Fruit fly (Drosophila melanogaster) whole organism, adult: ENCODE data around the gene CG9458.

Source experiments
- CG11617 ChIP-seq: fragments of 200-800 bp; sonication (Bioruptor generic); optimal IDR thresholded peaks from 2 replicates; lab custom pipeline; 2017; ENCODE audit warnings: mild to moderate bottlenecking, missing biosample characterization, missing genetic modification reagents, missing genetic modification characterization
- CG12768 ChIP-seq: fragments of 200-800 bp; sonication (Bioruptor generic); optimal IDR thresholded peaks from 2 replicates; lab custom pipeline; 2017; ENCODE audit warnings: missing biosample characterization, missing genetic modification characterization, mild to moderate bottlenecking, moderate library complexity, missing genetic modification reagents
- CG14711 ChIP-seq: fragments of 200-800 bp; sonication (Bioruptor generic); optimal IDR thresholded peaks from 2 replicates; lab custom pipeline; 2018; ENCODE audit warnings: missing biosample characterization, mild to moderate bottlenecking, missing genetic modification characterization, moderate library complexity
- CG1620 ChIP-seq: fragments of 200-800 bp; sonication (Bioruptor generic); optimal IDR thresholded peaks from 2 replicates; lab custom pipeline; 2016; ENCODE audit warnings: missing biosample characterization, missing genetic modification characterization
- CG33017 ChIP-seq: fragments of 200-800 bp; sonication (Bioruptor generic); optimal IDR thresholded peaks from 2 replicates; lab custom pipeline; 2018; ENCODE audit warnings: missing biosample characterization, mild to moderate bottlenecking, missing genetic modification characterization, moderate library complexity
- CG5204 ChIP-seq: fragments of 200-800 bp; sonication (Bioruptor generic); optimal IDR thresholded peaks from 2 replicates; lab custom pipeline; 2016; ENCODE audit warnings: missing biosample characterization, missing genetic modification characterization
- CG7045 ChIP-seq: fragments of 200-800 bp; sonication (Bioruptor generic); optimal IDR thresholded peaks from 2 replicates; lab custom pipeline; 2017; ENCODE audit warnings: missing biosample characterization, mild to moderate bottlenecking, missing genetic modification characterization
- CG7101 ChIP-seq: fragments of 200-800 bp; sonication (Bioruptor generic); optimal IDR thresholded peaks from 2 replicates; lab custom pipeline; 2018; ENCODE audit warnings: missing biosample characterization, mild to moderate bottlenecking, missing genetic modification characterization, moderate library complexity
- Clk ChIP-seq: fragments of 200-800 bp; sonication (Bioruptor generic); optimal IDR thresholded peaks from 2 replicates; lab custom pipeline; 2017; ENCODE audit warnings: missing biosample characterization, missing genetic modification characterization
- Crg-1 ChIP-seq: fragments of 200-800 bp; sonication (Bioruptor generic); optimal IDR thresholded peaks from 2 replicates; lab custom pipeline; 2016; ENCODE audit warnings: missing biosample characterization, missing genetic modification characterization
- Hr96 ChIP-seq: fragments of 200-800 bp; sonication (Bioruptor generic); optimal IDR thresholded peaks from 2 replicates; lab custom pipeline; 2016; ENCODE audit warnings: missing biosample characterization, missing genetic modification characterization
- Mnt ChIP-seq: fragments of 200-800 bp; sonication (Bioruptor generic); optimal IDR thresholded peaks from 2 replicates; lab custom pipeline; 2016; ENCODE audit warnings: missing biosample characterization, mild to moderate bottlenecking, missing genetic modification characterization
- bab1 ChIP-seq: fragments of 200-800 bp; sonication (Bioruptor generic); optimal IDR thresholded peaks from 3 replicates; lab custom pipeline; 2019; ENCODE audit warnings: missing biosample characterization, mild to moderate bottlenecking, missing genetic modification characterization, moderate library complexity
- cic ChIP-seq: fragments of 200-800 bp; sonication (Bioruptor generic); optimal IDR thresholded peaks from 2 replicates; lab custom pipeline; 2017; ENCODE audit warnings: missing biosample characterization, mild to moderate bottlenecking, missing genetic modification characterization, moderate library complexity
- cnc ChIP-seq, 2 experiments: fragments of >200 bp; optimal IDR thresholded peaks; 2 replicates each; lab custom pipeline; 2017
- kay ChIP-seq: fragments of 200-800 bp; sonication (Bioruptor generic); peaks from one replicate; lab custom pipeline; 2016; ENCODE audit warnings: missing biosample characterization, missing genetic modification characterization, borderline replicate concordance
- ovo ChIP-seq: fragments of 200-800 bp; sonication (Bioruptor generic); optimal IDR thresholded peaks from 2 replicates; lab custom pipeline; 2016; ENCODE audit warnings: missing biosample characterization, missing genetic modification characterization
- pad ChIP-seq: fragments of 200-800 bp; sonication (Bioruptor generic); optimal IDR thresholded peaks from 3 replicates; lab custom pipeline; 2017; ENCODE audit warnings: missing biosample characterization, missing genetic modification characterization, mild to moderate bottlenecking, moderate library complexity, missing genetic modification reagents
- tj ChIP-seq: fragments of 200-800 bp; sonication (Bioruptor generic); optimal IDR thresholded peaks from 3 replicates; lab custom pipeline; 2017; ENCODE audit warnings: missing biosample characterization, mild to moderate bottlenecking, missing genetic modification characterization, moderate library complexity
- toe ChIP-seq: fragments of 200-800 bp; sonication (Bioruptor generic); optimal IDR thresholded peaks from 2 replicates; lab custom pipeline; 2016; ENCODE audit warnings: missing biosample characterization, missing genetic modification characterization

Gene CG9458

DNA sequence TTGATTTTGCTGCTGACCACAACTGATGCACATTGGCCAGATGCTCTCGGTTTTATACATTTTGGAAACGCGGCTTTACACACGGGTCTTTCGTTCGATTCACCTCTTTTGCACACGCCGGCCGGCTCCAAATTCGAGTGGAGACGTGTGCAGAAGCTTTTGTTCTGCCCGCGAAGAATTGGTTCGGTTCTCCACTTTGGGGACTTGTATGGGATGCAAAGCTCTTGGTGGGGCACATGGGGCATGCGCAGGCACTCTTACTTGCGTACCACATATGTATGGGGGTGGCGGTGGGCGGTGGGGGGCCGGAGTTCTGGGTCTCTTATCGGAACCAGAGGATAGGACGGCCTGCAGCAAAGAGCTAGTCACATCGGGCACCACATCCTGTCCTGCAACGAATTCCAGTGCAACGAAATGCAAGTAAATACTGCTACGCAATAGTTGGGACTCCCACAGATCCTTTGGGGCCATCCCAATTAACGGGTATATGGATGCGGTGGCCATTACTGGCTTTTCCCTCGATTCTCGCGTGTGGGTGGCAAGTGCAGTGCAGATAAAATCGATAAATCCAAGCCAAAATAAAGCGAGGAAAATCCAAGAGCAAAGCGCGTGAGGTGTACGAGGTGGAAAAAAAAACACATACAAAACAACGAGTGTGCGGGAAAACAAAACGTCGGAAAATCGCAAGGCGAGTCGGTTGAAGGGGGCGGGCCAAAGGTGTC lies 35.2 kb downstream of the CG9458 start, which contains the start of the genes MtnA and CG8500:
Gene MtnA (minus strand): TSS at position 30 of the 722 bp plus-strand sequence.
Gene CG8500 (plus strand): TSS at position 313 of the 722 bp plus-strand sequence.
- TF ChIP-seq CG5204 (GFP tag; lab: Kevin White, UChicago): no peak
- TF ChIP-seq pad (GFP tag; lab: Kevin White, UChicago): peak; percentile 3
- TF ChIP-seq CG12768 (GFP tag; lab: Kevin White, UChicago): no peak
- peak; percentile 27 for TF ChIP-seq CG7101 (tag; lab: Kevin White, UChicago)
- peak; percentile 60 for TF ChIP-seq cic
- TF ChIP-seq bab1 (GFP tag; lab: Kevin White, UChicago): peak; percentile 67
- peak; percentile 51 for TF ChIP-seq Mnt
- TF ChIP-seq CG11617 (GFP tag; lab: Kevin White, UChicago): no peak

DNA sequence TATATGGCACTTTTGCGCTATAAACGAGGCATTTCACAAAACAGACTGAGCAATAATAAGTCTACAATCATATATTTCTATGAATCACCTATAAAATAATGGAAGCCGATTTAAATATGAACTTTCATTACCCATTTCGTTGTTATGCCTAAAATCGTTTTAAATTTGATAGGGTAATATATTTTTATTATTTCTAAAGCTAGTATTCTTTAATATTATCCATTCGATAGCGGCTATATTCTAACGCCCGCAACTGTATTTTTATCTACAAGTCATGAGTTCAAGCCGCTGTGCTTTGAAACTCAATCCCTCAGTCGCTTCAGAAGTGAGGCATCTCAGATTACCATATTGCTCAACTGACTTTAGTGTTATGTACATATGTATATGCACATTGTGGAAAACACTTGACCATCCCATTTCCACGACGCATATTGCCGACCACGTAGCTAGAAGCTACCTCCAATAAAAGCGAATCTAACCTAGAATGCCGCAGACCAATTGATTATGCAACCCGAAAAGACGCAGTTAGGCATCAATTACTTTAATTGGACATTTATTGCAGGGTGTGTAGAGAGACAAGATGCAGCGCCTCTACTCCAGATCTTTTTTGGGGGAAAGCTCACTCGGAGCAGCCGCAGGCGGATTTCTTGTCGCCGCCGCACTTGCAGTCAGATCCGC lies 36.3 kb downstream of the CG9458 start:
- TF ChIP-seq tj (GFP tag; lab: Kevin White, UChicago) (no peak), CG5204 (GFP tag; lab: Kevin White, UChicago) (no peak), CG12768 (GFP tag; lab: Kevin White, UChicago) (no peak), Clk (GFP tag; lab: Kevin White, UChicago) (no peak), CG14711 (peak; percentile 18), Mnt (no peak), kay (GFP tag; lab: Kevin White, UChicago) (no peak), CG1620 (GFP tag; lab: Kevin White, UChicago) (no peak), CG7045 (GFP tag; lab: Kevin White, UChicago) (no peak), cnc (optimal IDR thresholded peaks at IDR 0.05; lab: Kevin White, UChicago) (no peak), CG11617 (GFP tag; lab: Kevin White, UChicago) (no peak), CG7101 (tag; lab: Kevin White, UChicago) (peak; percentile 16), cic (no peak), pad (GFP tag; lab: Kevin White, UChicago) (no peak), ovo (peak; percentile 0), toe (no peak), Hr96 (no peak), Crg-1 (GFP tag; lab: Kevin White, UChicago) (no peak), CG33017 (peak; percentile 37), bab1 (GFP tag; lab: Kevin White, UChicago) (peak; percentile 62)

DNA sequence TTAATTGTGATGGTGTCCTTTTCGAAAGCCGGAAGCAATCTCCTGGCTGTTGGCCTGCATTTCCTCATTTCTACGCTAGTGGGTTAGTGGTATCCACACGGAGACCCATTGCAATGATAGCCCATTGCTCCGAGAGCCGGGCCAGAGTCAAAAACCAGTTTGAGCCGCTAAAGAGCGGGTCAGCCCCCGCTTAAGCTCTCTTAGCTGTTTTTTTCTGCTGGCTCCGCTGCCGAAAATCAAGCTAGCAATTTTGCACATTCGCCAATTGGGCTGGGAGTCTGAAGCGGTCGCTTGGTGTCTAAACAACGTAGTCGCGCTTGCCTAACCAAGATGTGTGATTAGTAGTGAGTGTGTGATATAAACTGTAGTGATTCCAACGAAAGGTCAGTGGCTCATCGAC lies 39.9 kb downstream of the CG9458 start, which contains the start of gene CG12947:
Gene CG12947 (plus strand): TSS at position 301 of the 400 bp plus-strand sequence.
- TF ChIP-seq cnc (optimal IDR thresholded peaks at IDR 0.05; lab: Kevin White, UChicago): no peak
- no peak for TF ChIP-seq CG33017
- TF ChIP-seq CG11617 (GFP tag; lab: Kevin White, UChicago): no peak
- no peak for TF ChIP-seq kay (GFP tag; lab: Kevin White, UChicago)
- TF ChIP-seq CG5204 (GFP tag; lab: Kevin White, UChicago): no peak
- TF ChIP-seq CG7101 (tag; lab: Kevin White, UChicago): no peak
- TF ChIP-seq cic: no peak
- no peak for TF ChIP-seq CG1620 (GFP tag; lab: Kevin White, UChicago)
- no peak for TF ChIP-seq pad (GFP tag; lab: Kevin White, UChicago)
- no peak for TF ChIP-seq CG7045 (GFP tag; lab: Kevin White, UChicago)
- no peak for TF ChIP-seq CG14711
- no peak for TF ChIP-seq tj (GFP tag; lab: Kevin White, UChicago)
- no peak for TF ChIP-seq ovo
- no peak for TF ChIP-seq Crg-1 (GFP tag; lab: Kevin White, UChicago)
- TF ChIP-seq Mnt: no peak

DNA sequence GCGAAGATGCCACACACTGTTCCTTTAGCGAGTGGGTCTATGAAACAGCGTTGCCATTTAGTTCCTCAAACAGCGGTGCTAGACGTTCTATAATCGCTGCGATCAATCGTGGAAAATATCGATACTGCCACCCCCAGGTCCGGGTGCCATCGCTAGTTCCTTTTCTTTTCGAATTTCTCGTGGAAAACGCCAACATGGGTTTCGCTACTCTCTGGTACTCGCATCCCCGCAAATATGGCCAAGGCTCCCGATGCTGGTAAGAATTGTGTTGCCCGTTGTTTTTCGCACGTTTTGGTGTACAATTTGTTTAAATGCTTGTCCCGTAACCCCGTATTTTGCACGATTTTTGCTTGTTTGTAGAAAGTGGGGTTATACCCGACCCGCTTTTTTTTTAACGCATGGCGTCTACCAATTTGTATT lies 41.7 kb downstream of the CG9458 start, which contains the start of gene RpS29:
Gene RpS29 (plus strand): TSS at position 102 of the 420 bp plus-strand sequence.
- TF ChIP-seq CG14711: peak; percentile 69
- peak; percentile 92 for TF ChIP-seq toe
- peak; percentile 50 for TF ChIP-seq tj (GFP tag; lab: Kevin White, UChicago)
- peak; percentile 86 for TF ChIP-seq CG7101 (tag; lab: Kevin White, UChicago)
- peak; percentile 62 for TF ChIP-seq Clk (GFP tag; lab: Kevin White, UChicago)
- peak; percentile 93 for TF ChIP-seq bab1 (GFP tag; lab: Kevin White, UChicago)
- no peak for TF ChIP-seq cnc (optimal IDR thresholded peaks at IDR 0.05; lab: Kevin White, UChicago)
- TF ChIP-seq Hr96: peak; percentile 87
- TF ChIP-seq CG7045 (GFP tag; lab: Kevin White, UChicago): peak; percentile 42
- peak; percentile 83 for TF ChIP-seq CG11617 (GFP tag; lab: Kevin White, UChicago)
- TF ChIP-seq Mnt: peak; percentile 90
- TF ChIP-seq CG12768 (GFP tag; lab: Kevin White, UChicago): peak; percentile 70
- peak; percentile 93 for TF ChIP-seq Crg-1 (GFP tag; lab: Kevin White, UChicago)
- peak; percentile 71 for TF ChIP-seq pad (GFP tag; lab: Kevin White, UChicago)
- TF ChIP-seq CG33017: peak; percentile 53
- TF ChIP-seq cic: peak; percentile 74
- no peak for TF ChIP-seq CG5204 (GFP tag; lab: Kevin White, UChicago)
- peak; percentile 94 for TF ChIP-seq CG1620 (GFP tag; lab: Kevin White, UChicago)
- TF ChIP-seq kay (GFP tag; lab: Kevin White, UChicago): no peak
- TF ChIP-seq ovo: peak; percentile 73

DNA sequence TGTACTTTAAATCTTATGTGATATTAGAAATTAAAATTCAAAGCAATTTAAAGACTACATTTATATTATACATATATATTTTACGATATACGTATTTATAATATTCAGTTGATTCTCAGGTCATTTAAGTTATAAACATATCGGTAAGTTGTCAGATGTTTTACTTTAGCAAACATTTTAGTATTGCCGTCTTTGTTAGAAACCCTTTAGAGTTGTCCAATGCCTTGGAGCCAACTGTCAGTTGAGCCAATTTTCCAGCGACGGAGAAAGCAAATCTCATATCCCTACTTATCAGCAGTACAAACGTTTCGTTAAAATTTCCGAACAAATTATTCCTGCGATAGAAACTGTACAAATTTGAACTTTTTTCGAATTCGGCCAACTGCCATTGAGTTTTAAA lies 44.9 kb downstream of the CG9458 start, which contains the start of gene topi:
Gene topi (plus strand): TSS at position 301 of the 400 bp plus-strand sequence.
- no peak for TF ChIP-seq Clk (GFP tag; lab: Kevin White, UChicago)
- TF ChIP-seq CG12768 (GFP tag; lab: Kevin White, UChicago): no peak
- TF ChIP-seq toe: no peak
- no peak for TF ChIP-seq cnc (optimal IDR thresholded peaks at IDR 0.05; lab: Kevin White, UChicago)
- TF ChIP-seq CG7101 (tag; lab: Kevin White, UChicago): no peak
- TF ChIP-seq bab1 (GFP tag; lab: Kevin White, UChicago): no peak
- no peak for TF ChIP-seq tj (GFP tag; lab: Kevin White, UChicago)
- TF ChIP-seq CG33017: no peak
- no peak for TF ChIP-seq ovo
- no peak for TF ChIP-seq Crg-1 (GFP tag; lab: Kevin White, UChicago)
- TF ChIP-seq kay (GFP tag; lab: Kevin White, UChicago): no peak
- no peak for TF ChIP-seq Hr96
- TF ChIP-seq Mnt: no peak
